Worm (Caenorhabditis elegans) whole organism, mixed stage, embryonic: Measurements from ENCODE around the gene str-45.

Experiments
- M03D4.4 ChIP-seq: sonication (generic microtip); optimal IDR thresholded peaks from 2 replicates; lab custom pipeline; 2017; ENCODE audit warnings: mild to moderate bottlenecking, missing genetic modification characterization, missing compliant biosample characterization
- blmp-1 ChIP-seq: fragments of 150-350 bp; optimal IDR thresholded peaks from 2 replicates; lab custom pipeline; 2014; ENCODE audit warnings: missing biosample characterization, missing genetic modification characterization
- ceh-39 ChIP-seq: fragments of 150-350 bp; optimal IDR thresholded peaks from 2 replicates; lab custom pipeline; 2014; ENCODE audit warnings: missing biosample characterization, missing genetic modification characterization
- ceh-43 ChIP-seq: fragments of 200-800 bp; sonication (Bioruptor generic); optimal IDR thresholded peaks from 2 replicates; lab custom pipeline; 2018; ENCODE audit warnings: mild to moderate bottlenecking, missing genetic modification characterization, moderate library complexity, missing compliant biosample characterization
- ceh-83 ChIP-seq: fragments of 200-800 bp; sonication (Bioruptor generic); optimal IDR thresholded peaks from 2 replicates; lab custom pipeline; 2018; ENCODE audit warnings: mild to moderate bottlenecking, missing genetic modification characterization, missing compliant biosample characterization
- ces-1 ChIP-seq: fragments of 150-350 bp; optimal IDR thresholded peaks from 2 replicates; lab custom pipeline; 2014; ENCODE audit warnings: missing biosample characterization, missing genetic modification reagents, missing genetic modification characterization
- cnd-1 ChIP-seq: fragments of 200-800 bp; sonication (Bioruptor generic); optimal IDR thresholded peaks from 2 replicates; lab custom pipeline; 2018; ENCODE audit warnings: mild to moderate bottlenecking, missing genetic modification characterization, missing compliant biosample characterization
- elt-3 ChIP-seq: fragments of 150-350 bp; optimal IDR thresholded peaks from 2 replicates; lab custom pipeline; 2014; ENCODE audit warnings: missing biosample characterization, missing genetic modification characterization
- flh-1 ChIP-seq: fragments of 200-800 bp; sonication (Bioruptor generic); optimal IDR thresholded peaks from 2 replicates; lab custom pipeline; 2018; ENCODE audit warnings: mild to moderate bottlenecking, missing genetic modification characterization, moderate library complexity, missing compliant biosample characterization
- ham-2 ChIP-seq: fragments of 200-800 bp; sonication (Bioruptor generic); optimal IDR thresholded peaks from 2 replicates; lab custom pipeline; 2018; ENCODE audit warnings: mild to moderate bottlenecking, missing genetic modification characterization, missing compliant biosample characterization
- hlh-1 ChIP-seq: fragments of 150-350 bp; optimal IDR thresholded peaks from 2 replicates; lab custom pipeline; 2014; ENCODE audit warnings: missing biosample characterization, missing genetic modification reagents, missing genetic modification characterization
- lin-13 ChIP-seq: fragments of 150-350 bp; optimal IDR thresholded peaks from 2 replicates; lab custom pipeline; 2014; ENCODE audit warnings: missing biosample characterization, missing genetic modification characterization
- lin-32 ChIP-seq: fragments of 200-800 bp; sonication (Bioruptor generic); optimal IDR thresholded peaks from 2 replicates; lab custom pipeline; 2018; ENCODE audit warnings: mild to moderate bottlenecking, missing genetic modification characterization, missing compliant biosample characterization
- lsy-2 ChIP-seq: fragments of 150-350 bp; optimal IDR thresholded peaks from 2 replicates; lab custom pipeline; 2014; ENCODE audit warnings: missing biosample characterization, missing genetic modification characterization
- mab-5 ChIP-seq: fragments of 150-350 bp; optimal IDR thresholded peaks from 2 replicates; lab custom pipeline; 2014; ENCODE audit warnings: missing biosample characterization, missing genetic modification characterization
- mep-1 ChIP-seq: fragments of 150-350 bp; optimal IDR thresholded peaks from 2 replicates; lab custom pipeline; 2017; ENCODE audit warnings: missing biosample characterization, missing genetic modification reagents, missing genetic modification characterization, inconsistent platforms
- mls-2 ChIP-seq: sonication (generic microtip); optimal IDR thresholded peaks from 2 replicates; lab custom pipeline; 2016; ENCODE audit warnings: mild to moderate bottlenecking, missing genetic modification characterization, moderate library complexity, missing compliant biosample characterization
- nhr-12 ChIP-seq: fragments of 150-350 bp; optimal IDR thresholded peaks from 2 replicates; lab custom pipeline; 2014; ENCODE audit warnings: missing biosample characterization, missing genetic modification characterization
- nhr-2 ChIP-seq: fragments of 150-350 bp; optimal IDR thresholded peaks from 2 replicates; lab custom pipeline; 2014; ENCODE audit warnings: missing biosample characterization, missing genetic modification characterization
- nhr-28 ChIP-seq: fragments of 150-350 bp; optimal IDR thresholded peaks from 2 replicates; lab custom pipeline; 2014; ENCODE audit warnings: missing biosample characterization, missing genetic modification characterization
- pha-4 ChIP-seq: fragments of 150-350 bp; optimal IDR thresholded peaks from 2 replicates; lab custom pipeline; 2018; ENCODE audit warnings: missing biosample characterization, missing genetic modification reagents, missing genetic modification characterization
- sem-2 ChIP-seq: fragments of 200-800 bp; sonication (Bioruptor generic); optimal IDR thresholded peaks from 2 replicates; lab custom pipeline; 2018; ENCODE audit warnings: mild to moderate bottlenecking, missing genetic modification characterization, missing compliant biosample characterization
- snpc-4 ChIP-seq: fragments of 150-350 bp; optimal IDR thresholded peaks from 2 replicates; lab custom pipeline; 2014; ENCODE audit warnings: missing biosample characterization, missing genetic modification characterization
- sptf-1 ChIP-seq: sonication (generic microtip); optimal IDR thresholded peaks from 2 replicates; lab custom pipeline; 2017; ENCODE audit warnings: mild to moderate bottlenecking, missing genetic modification characterization, moderate library complexity, missing compliant biosample characterization
- tbx-8 ChIP-seq: fragments of 200-800 bp; sonication (Bioruptor generic); optimal IDR thresholded peaks from 2 replicates; lab custom pipeline; 2018; ENCODE audit warnings: mild to moderate bottlenecking, missing genetic modification characterization, moderate library complexity, missing compliant biosample characterization
- unc-120 ChIP-seq: sonication (generic microtip); optimal IDR thresholded peaks from 2 replicates; lab custom pipeline; 2017; ENCODE audit warnings: missing genetic modification characterization, missing compliant biosample characterization; ENCODE audit not compliant: poor library complexity, severe bottlenecking
- unc-39 ChIP-seq: fragments of 150-350 bp; optimal IDR thresholded peaks from 2 replicates; lab custom pipeline; 2014; ENCODE audit warnings: missing biosample characterization, missing genetic modification characterization
- unc-62 ChIP-seq: fragments of 150-350 bp; optimal IDR thresholded peaks from 2 replicates; lab custom pipeline; 2014; ENCODE audit warnings: missing biosample characterization, missing genetic modification reagents, missing genetic modification characterization
- zip-8 ChIP-seq: fragments of 150-350 bp; optimal IDR thresholded peaks from 2 replicates; lab custom pipeline; 2014; ENCODE audit warnings: missing biosample characterization, missing genetic modification characterization
- ztf-11 ChIP-seq: fragments of 150-350 bp; optimal IDR thresholded peaks from 2 replicates; lab custom pipeline; 2014; ENCODE audit warnings: missing biosample characterization, missing genetic modification characterization

The str-45 gene

ce11 chrV:15139811-15140210 is 19.0 kb upstream of the str-45 start:
- TF ChIP-seq blmp-1, result no peak
- TF ChIP-seq lsy-2, result no peak
- TF ChIP-seq unc-120 (tag; lab: Kevin White, UChicago), result no peak
- TF ChIP-seq tbx-8, result no peak
- TF ChIP-seq sptf-1 (tag; lab: Kevin White, UChicago), result no peak
- no peak for TF ChIP-seq nhr-2 (tag; lab: Kevin White, UChicago)
- no peak for TF ChIP-seq unc-62 (GFP tag; lab: Kevin White, UChicago)
- TF ChIP-seq ham-2, result no peak
- no peak for TF ChIP-seq ztf-11 (tag; lab: Kevin White, UChicago)

- no peak for TF ChIP-seq M03D4.4 (tag; lab: Kevin White, UChicago)
- no peak for TF ChIP-seq mep-1 (tag; lab: Kevin White, UChicago)
- no peak for TF ChIP-seq pha-4 (tag; lab: Kevin White, UChicago)
- TF ChIP-seq mls-2 (tag; lab: Kevin White, UChicago), result no peak
- TF ChIP-seq cnd-1 (tag; lab: Kevin White, UChicago), result no peak
- TF ChIP-seq lin-32 (GFP tag; lab: Kevin White, UChicago), result no peak
- TF ChIP-seq sptf-1 (tag; lab: Kevin White, UChicago), result no peak
- no peak for TF ChIP-seq nhr-12
- TF ChIP-seq flh-1, result no peak
- no peak for TF ChIP-seq hlh-1 (tag; lab: Kevin White, UChicago)
- no peak for TF ChIP-seq blmp-1
- TF ChIP-seq lin-13 (tag; lab: Kevin White, UChicago), result no peak
- TF ChIP-seq snpc-4, result no peak
- TF ChIP-seq nhr-28 (tag; lab: Kevin White, UChicago), result no peak
- TF ChIP-seq sem-2 (GFP tag; lab: Kevin White, UChicago), result no peak
- TF ChIP-seq ces-1 (GFP tag; lab: Kevin White, UChicago), result no peak
These were observed 18.5 kb upstream of the str-45 start, which contains the start of gene K08F9.3 for ce11 chrV:15140247-15140646. Gene K08F9.3, plus strand, starts transcription at chrV:15140547.

- no peak for TF ChIP-seq unc-62 (GFP tag; lab: Kevin White, UChicago)
- TF ChIP-seq ces-1 (GFP tag; lab: Kevin White, UChicago), result no peak
- no peak for TF ChIP-seq zip-8
- no peak for TF ChIP-seq ham-2
- no peak for TF ChIP-seq pha-4 (tag; lab: Kevin White, UChicago)
- no peak for TF ChIP-seq nhr-12
- TF ChIP-seq unc-39 (tag; lab: Kevin White, UChicago), result no peak
- no peak for TF ChIP-seq lin-32 (GFP tag; lab: Kevin White, UChicago)
- TF ChIP-seq sem-2 (GFP tag; lab: Kevin White, UChicago), result no peak
- TF ChIP-seq tbx-8, result no peak
- no peak for TF ChIP-seq lin-13 (tag; lab: Kevin White, UChicago)
- no peak for TF ChIP-seq ceh-39 (tag; lab: Kevin White, UChicago)
- no peak for TF ChIP-seq blmp-1
- TF ChIP-seq elt-3 (tag; lab: Kevin White, UChicago), result no peak
- TF ChIP-seq unc-120 (tag; lab: Kevin White, UChicago), result no peak
- no peak for TF ChIP-seq flh-1
- TF ChIP-seq mep-1 (tag; lab: Kevin White, UChicago), result no peak
- TF ChIP-seq ceh-83 (GFP tag; lab: Kevin White, UChicago), result no peak
- TF ChIP-seq ceh-43 (GFP tag; lab: Kevin White, UChicago), result no peak
These were observed 15.5 kb upstream of the str-45 start, which contains the start of gene K08F9.1 for ce11 chrV:15143285-15143684. Gene K08F9.1, minus strand, starts transcription at chrV:15143385.

ce11 chrV:15143798-15144197 is 15.0 kb upstream of the str-45 start, which contains the start of gene K08F9.4:
Gene K08F9.4, plus strand, starts transcription at chrV:15144019.
- peak; percentile 59 for TF ChIP-seq ces-1 (GFP tag; lab: Kevin White, UChicago)
- no peak for TF ChIP-seq unc-62 (GFP tag; lab: Kevin White, UChicago)
- no peak for TF ChIP-seq flh-1
- TF ChIP-seq nhr-2 (tag; lab: Kevin White, UChicago), result no peak
- TF ChIP-seq pha-4 (tag; lab: Kevin White, UChicago), result peak; percentile 73
- TF ChIP-seq lsy-2, result peak; percentile 55
- no peak for TF ChIP-seq snpc-4
- peak; percentile 2 for TF ChIP-seq hlh-1 (tag; lab: Kevin White, UChicago)
- TF ChIP-seq ham-2, result no peak
- TF ChIP-seq M03D4.4 (tag; lab: Kevin White, UChicago), result no peak
- TF ChIP-seq blmp-1, result peak; percentile 98
- peak; percentile 63 for TF ChIP-seq mep-1 (tag; lab: Kevin White, UChicago)
- no peak for TF ChIP-seq lin-13 (tag; lab: Kevin White, UChicago)

- TF ChIP-seq ces-1 (GFP tag; lab: Kevin White, UChicago) (no peak), tbx-8 (no peak), nhr-28 (tag; lab: Kevin White, UChicago) (no peak), mep-1 (tag; lab: Kevin White, UChicago) (no peak), ztf-11 (tag; lab: Kevin White, UChicago) (no peak), mab-5 (tag; lab: Kevin White, UChicago) (no peak), unc-120 (tag; lab: Kevin White, UChicago) (no peak), nhr-2 (tag; lab: Kevin White, UChicago) (no peak)
These were observed 11.0 kb upstream of the str-45 start, which contains the start of gene T09F5.20 for ce11 chrV:15147776-15148175. Gene T09F5.20, minus strand, starts transcription at chrV:15147876.
